Fruit fly (Drosophila melanogaster): Measurements from ENCODE around the gene pcx.
A peak's percentile ranks its signal among the peaks of the same experiment; 100 is the strongest.

pcx gene

dm6 chrX:2219899-2220298, 5.2 kb upstream of the pcx start (continued):
- TF ChIP-seq Sox102F (GFP tag; optimal IDR thresholded peaks at IDR 0.05): peak; percentile 45
- 0 out of 2 replicates have a peak, but pooled peaks have one; percentile 21 for TF ChIP-seq CG17328 (GFP tag; IDR thresholded peaks at IDR 0.05)
- peak; percentile 7 for TF ChIP-seq CG2712 (tag; optimal IDR thresholded peaks at IDR 0.05)
- TF ChIP-seq cg (GFP tag; optimal IDR thresholded peaks at IDR 0.05): no peak
- TF ChIP-seq gem (tag; optimal IDR thresholded peaks at IDR 0.05): peak; percentile 39
- no peak for TF ChIP-seq gsb-n (tag; optimal IDR thresholded peaks at IDR 0.05)
- TF ChIP-seq prd (optimal IDR thresholded peaks at IDR 0.05): no peak
- TF ChIP-seq prd (GFP tag; IDR thresholded peaks at IDR 0.05): peak; percentile 30; the same call in 1 of the 3 replicates
- TF ChIP-seq lola (GFP tag; optimal IDR thresholded peaks at IDR 0.05): no peak
- TF ChIP-seq CG10959 (GFP tag; IDR thresholded peaks at IDR 0.05): no peak
- peak; percentile 22 for TF ChIP-seq CG2678 (tag; optimal IDR thresholded peaks at IDR 0.05)
- no peak for TF ChIP-seq Pdp1 (GFP tag; optimal IDR thresholded peaks at IDR 0.05)
- peak; percentile 4 for TF ChIP-seq dmrt99B (tag; optimal IDR thresholded peaks at IDR 0.05)
- TF ChIP-seq CG13287 (GFP tag; IDR thresholded peaks at IDR 0.05; ENCODE audit: partially characterized antibody): no peak
- no peak for TF ChIP-seq CG15514 (GFP tag; optimal IDR thresholded peaks at IDR 0.05)
- peak; percentile 41 for TF ChIP-seq CG10979 (tag; optimal IDR thresholded peaks at IDR 0.05)
- TF ChIP-seq p53 (GFP tag; optimal IDR thresholded peaks at IDR 0.05): no peak
- no peak for TF ChIP-seq lov (optimal IDR thresholded peaks at IDR 0.05)
- no peak for TF ChIP-seq lov (GFP tag; IDR thresholded peaks at IDR 0.05)
- peak; percentile 21 for TF ChIP-seq CG11504 (tag; optimal IDR thresholded peaks at IDR 0.05)
- peak in 1 of 2 experiments; percentile 48 for TF ChIP-seq bsh (GFP tag; optimal IDR thresholded peaks at IDR 0.05)
- TF ChIP-seq CG16863 (GFP tag; optimal IDR thresholded peaks at IDR 0.05): peak; percentile 5
- TF ChIP-seq CG3847 (GFP tag; IDR thresholded peaks at IDR 0.05): no peak
- TF ChIP-seq CG14050 (GFP tag; IDR thresholded peaks at IDR 0.05): no peak
- TF ChIP-seq Xrp1 (GFP tag; IDR thresholded peaks at IDR 0.05): peak; percentile 35; the same call in 1 of the 2 replicates
- TF ChIP-seq Hr51 (GFP tag; optimal IDR thresholded peaks at IDR 0.05): no peak
- TF ChIP-seq CG31441 (GFP tag; IDR thresholded peaks at IDR 0.05): 0 out of 2 replicates have a peak, but pooled peaks have one; percentile 22
- peak; percentile 58 for TF ChIP-seq Med (GFP tag)
- TF ChIP-seq stwl (tag; optimal IDR thresholded peaks at IDR 0.05): no peak
- peak; percentile 51 for TF ChIP-seq Drgx (GFP tag; IDR thresholded peaks at IDR 0.05)
- TF ChIP-seq ATbp (GFP tag; optimal IDR thresholded peaks at IDR 0.05): peak; percentile 2
- peak; percentile 20 for TF ChIP-seq Oli (tag; optimal IDR thresholded peaks at IDR 0.05)
- TF ChIP-seq lab (GFP tag; optimal IDR thresholded peaks at IDR 0.05): no peak
- TF ChIP-seq CG14441 (GFP tag; IDR thresholded peaks at IDR 0.05): no peak
- TF ChIP-seq Xbp1 (GFP tag; optimal IDR thresholded peaks at IDR 0.05): peak; percentile 31
- TF ChIP-seq HLHmδ (GFP tag; optimal IDR thresholded peaks at IDR 0.05): no peak
- no peak for TF ChIP-seq sens-2 (GFP tag; IDR thresholded peaks at IDR 0.05)
- TF ChIP-seq Hey (tag; optimal IDR thresholded peaks at IDR 0.05): no peak
- TF ChIP-seq fd96Cb (tag; optimal IDR thresholded peaks at IDR 0.05): peak; percentile 12
- TF ChIP-seq ttk (GFP tag; IDR thresholded peaks at IDR 0.05): 0 out of 2 replicates have a peak, but pooled peaks have one; percentile 7
- no peak for TF ChIP-seq HLH54F (GFP tag; optimal IDR thresholded peaks at IDR 0.05)
- no peak for TF ChIP-seq CG16779 (GFP tag; IDR thresholded peaks at IDR 0.05)
- no peak for TF ChIP-seq hkb (optimal IDR thresholded peaks at IDR 0.05)
- 0 out of 2 replicates have a peak, but pooled peaks have one; percentile 9 for TF ChIP-seq hkb (GFP tag; IDR thresholded peaks at IDR 0.05)
